Fruit fly (Drosophila melanogaster) whole organism, prepupa: ENCODE results near the gene Spn28Db.
A peak's percentile ranks its signal among the peaks of the same experiment; 100 is the strongest.

Experiments
- Blimp-1 ChIP-seq: fragments of 200-800 bp; sonication (Bioruptor generic); optimal IDR thresholded peaks from 3 replicates; lab custom pipeline; 2017; ENCODE audit warnings: missing biosample characterization, missing genetic modification characterization, mild to moderate bottlenecking, moderate library complexity, missing genetic modification reagents
- CG10631 ChIP-seq: fragments of 200-800 bp; sonication (Bioruptor generic); optimal IDR thresholded peaks from 2 replicates; lab custom pipeline; 2016; ENCODE audit warnings: missing biosample characterization, missing genetic modification characterization
- CG10669 ChIP-seq: fragments of 200-800 bp; sonication (Bioruptor generic); optimal IDR thresholded peaks from 3 replicates; lab custom pipeline; 2018; ENCODE audit warnings: missing biosample characterization, mild to moderate bottlenecking, missing genetic modification characterization, moderate library complexity
- CG11294 ChIP-seq: fragments of 200-800 bp; sonication (Bioruptor generic); IDR thresholded peaks from 2 replicates; pipeline ENCODE4 v1.3.6; 2022; ENCODE audit warnings: missing biosample characterization, missing genetic modification characterization
- CG11762 ChIP-seq: fragments of 200-800 bp; sonication (Bioruptor generic); optimal IDR thresholded peaks from 3 replicates; lab custom pipeline; 2016; ENCODE audit warnings: missing biosample characterization, missing genetic modification characterization; ENCODE audit not compliant: insufficient read depth
- CG11902 ChIP-seq: fragments of 200-800 bp; sonication (Bioruptor generic); optimal IDR thresholded peaks from 3 replicates; lab custom pipeline; 2016; ENCODE audit warnings: missing biosample characterization, missing genetic modification characterization
- CG15336 ChIP-seq: fragments of 200-800 bp; sonication (Bioruptor generic); IDR thresholded peaks from 2 replicates; pipeline ENCODE4 v1.3.6; 2022; ENCODE audit warnings: missing biosample characterization, missing genetic modification characterization
- CG1621 ChIP-seq: fragments of 200-800 bp; sonication (Bioruptor generic); optimal IDR thresholded peaks from 3 replicates; lab custom pipeline; 2018; ENCODE audit warnings: missing biosample characterization, mild to moderate bottlenecking, missing genetic modification characterization
- CG16779 ChIP-seq: fragments of 200-800 bp; sonication (Bioruptor generic); optimal IDR thresholded peaks from 3 replicates; lab custom pipeline; 2017; ENCODE audit warnings: missing biosample characterization, mild to moderate bottlenecking, missing genetic modification characterization
- CG3032 ChIP-seq: fragments of 200-800 bp; optimal IDR thresholded peaks from 2 replicates; lab custom pipeline; 2019; ENCODE audit warnings: missing biosample characterization, mild to moderate bottlenecking, missing genetic modification characterization, moderate library complexity
- CG31627 ChIP-seq: fragments of 200-800 bp; sonication (Bioruptor generic); optimal IDR thresholded peaks from 3 replicates; lab custom pipeline; 2016; ENCODE audit warnings: missing biosample characterization, missing genetic modification characterization
- CG34406 ChIP-seq: fragments of 200-800 bp; sonication (Bioruptor generic); optimal IDR thresholded peaks from 3 replicates; lab custom pipeline; 2016; ENCODE audit warnings: missing biosample characterization, missing genetic modification characterization
- CG4318 ChIP-seq: fragments of 200-800 bp; sonication (Bioruptor generic); optimal IDR thresholded peaks from 3 replicates; lab custom pipeline; 2017; ENCODE audit warnings: missing biosample characterization, mild to moderate bottlenecking, missing genetic modification characterization
- CG6163 ChIP-seq: fragments of 200-800 bp; sonication (Bioruptor generic); IDR thresholded peaks from 3 replicates; pipeline ENCODE4 v1.3.6; 2022; ENCODE audit warnings: missing biosample characterization, missing genetic modification characterization
- CG6276 ChIP-seq: fragments of 200-800 bp; sonication (Bioruptor generic); optimal IDR thresholded peaks from 2 replicates; lab custom pipeline; 2017; ENCODE audit warnings: missing biosample characterization, mild to moderate bottlenecking, missing genetic modification characterization
- CG6792 ChIP-seq: fragments of 200-800 bp; sonication (Bioruptor generic); optimal IDR thresholded peaks from 3 replicates; lab custom pipeline; 2016; ENCODE audit warnings: missing biosample characterization, missing genetic modification characterization
- CG6808 ChIP-seq: fragments of 200-800 bp; sonication (Bioruptor generic); optimal IDR thresholded peaks from 3 replicates; lab custom pipeline; 2017; ENCODE audit warnings: missing biosample characterization, missing genetic modification characterization, mild to moderate bottlenecking, moderate library complexity, missing genetic modification reagents
- CG6854 ChIP-seq: fragments of 200-800 bp; sonication (Bioruptor generic); optimal IDR thresholded peaks from 2 replicates; lab custom pipeline; 2017; ENCODE audit warnings: missing biosample characterization, mild to moderate bottlenecking, missing genetic modification characterization
- CG7368 ChIP-seq: fragments of 200-800 bp; sonication (Bioruptor generic); optimal IDR thresholded peaks from 3 replicates; lab custom pipeline; 2016; ENCODE audit warnings: missing biosample characterization, missing genetic modification characterization
- CG8119 ChIP-seq: fragments of 200-800 bp; sonication (Bioruptor generic); IDR thresholded peaks from 3 replicates; pipeline ENCODE4 v1.3.6; 2022; ENCODE audit warnings: missing biosample characterization, missing genetic modification characterization
- CG8632 ChIP-seq: fragments of 200-800 bp; sonication (Bioruptor generic); optimal IDR thresholded peaks from 3 replicates; lab custom pipeline; 2016; ENCODE audit warnings: missing biosample characterization, missing genetic modification characterization
- CG9139 ChIP-seq: fragments of 200-800 bp; sonication (Bioruptor generic); optimal IDR thresholded peaks from 3 replicates; lab custom pipeline; 2017; ENCODE audit warnings: missing biosample characterization, mild to moderate bottlenecking, missing genetic modification characterization
- Eip75B ChIP-seq: fragments of 200-800 bp; sonication (Bioruptor generic); optimal IDR thresholded peaks from 3 replicates; lab custom pipeline; 2016; ENCODE audit warnings: missing biosample characterization, missing genetic modification characterization
- Eip93F ChIP-seq: fragments of 200-800 bp; sonication (Bioruptor generic); optimal IDR thresholded peaks from 2 replicates; lab custom pipeline; 2016; ENCODE audit warnings: missing biosample characterization, mild to moderate bottlenecking, missing genetic modification characterization
- Ets21C ChIP-seq: fragments of 200-800 bp; sonication (Bioruptor generic); optimal IDR thresholded peaks from 3 replicates; lab custom pipeline; 2016; ENCODE audit warnings: missing biosample characterization, missing genetic modification characterization
- Ets96B ChIP-seq: fragments of 200-800 bp; optimal IDR thresholded peaks from 2 replicates; lab custom pipeline; 2019; ENCODE audit warnings: missing biosample characterization, mild to moderate bottlenecking, missing genetic modification characterization, moderate library complexity
- Hr38 ChIP-seq: sonication (Bioruptor generic); optimal IDR thresholded peaks from 2 replicates; lab custom pipeline; 2016; ENCODE audit warnings: missing biosample characterization, missing genetic modification characterization
- Hr39 ChIP-seq: fragments of 200-800 bp; sonication (Bioruptor generic); optimal IDR thresholded peaks from 2 replicates; lab custom pipeline; 2016; ENCODE audit warnings: missing biosample characterization, missing genetic modification characterization
- Hr4 ChIP-seq: fragments of 200-800 bp; sonication (Bioruptor generic); optimal IDR thresholded peaks from 3 replicates; lab custom pipeline; 2016; ENCODE audit warnings: missing biosample characterization, missing genetic modification characterization
- Lpt ChIP-seq: fragments of 200-800 bp; sonication (Bioruptor generic); optimal IDR thresholded peaks from 3 replicates; lab custom pipeline; 2016; ENCODE audit warnings: missing biosample characterization, missing genetic modification characterization
- OdsH ChIP-seq: fragments of 200-800 bp; sonication (Bioruptor generic); optimal IDR thresholded peaks from 3 replicates; lab custom pipeline; 2016; ENCODE audit warnings: missing biosample characterization, missing genetic modification characterization
- Smox ChIP-seq: fragments of 200-800 bp; sonication (Bioruptor generic); optimal IDR thresholded peaks from 3 replicates; lab custom pipeline; 2016; ENCODE audit warnings: missing biosample characterization, missing genetic modification characterization
- Sox102F ChIP-seq: fragments of 200-800 bp; sonication (Bioruptor generic); optimal IDR thresholded peaks from 2 replicates; lab custom pipeline; 2016; ENCODE audit warnings: missing biosample characterization, mild to moderate bottlenecking, missing genetic modification characterization
- achi ChIP-seq: fragments of 200-800 bp; sonication (Bioruptor generic); optimal IDR thresholded peaks from 3 replicates; lab custom pipeline; 2016; ENCODE audit warnings: missing biosample characterization, missing genetic modification characterization
- acj6 ChIP-seq: fragments of 200-800 bp; sonication (Bioruptor generic); optimal IDR thresholded peaks from 3 replicates; lab custom pipeline; 2016; ENCODE audit warnings: missing biosample characterization, missing genetic modification characterization
- cyc ChIP-seq: fragments of 200-800 bp; sonication (Bioruptor generic); optimal IDR thresholded peaks from 3 replicates; lab custom pipeline; 2016; ENCODE audit warnings: missing biosample characterization, missing genetic modification characterization
- dac ChIP-seq: fragments of 200-800 bp; sonication (Bioruptor generic); optimal IDR thresholded peaks from 2 replicates; lab custom pipeline; 2017; ENCODE audit warnings: missing biosample characterization, mild to moderate bottlenecking, missing genetic modification characterization
- eg ChIP-seq: fragments of 200-800 bp; sonication (Bioruptor generic); IDR thresholded peaks from 3 replicates; pipeline ENCODE4 v1.3.6; 2022; ENCODE audit warnings: missing biosample characterization, missing genetic modification characterization
- fd59A ChIP-seq: fragments of 200-800 bp; sonication (Bioruptor generic); optimal IDR thresholded peaks from 2 replicates; lab custom pipeline; 2017; ENCODE audit warnings: missing biosample characterization, mild to moderate bottlenecking, missing genetic modification characterization, missing genetic modification reagents
- fd85E ChIP-seq: fragments of 200-800 bp; sonication (Bioruptor generic); optimal IDR thresholded peaks from 3 replicates; lab custom pipeline; 2016; ENCODE audit warnings: missing biosample characterization, missing genetic modification characterization
- fkh ChIP-seq: fragments of 200-800 bp; sonication (Bioruptor generic); optimal IDR thresholded peaks from 3 replicates; lab custom pipeline; 2017; ENCODE audit warnings: missing biosample characterization, mild to moderate bottlenecking, missing genetic modification characterization, moderate library complexity
- lz ChIP-seq: fragments of 200-800 bp; sonication (Bioruptor generic); optimal IDR thresholded peaks from 3 replicates; lab custom pipeline; 2016; ENCODE audit warnings: missing biosample characterization, missing genetic modification characterization
- net ChIP-seq: fragments of 200-800 bp; sonication (Bioruptor generic); optimal IDR thresholded peaks from 3 replicates; lab custom pipeline; 2016; ENCODE audit warnings: missing biosample characterization, missing genetic modification characterization
- salr ChIP-seq, 2 experiments: fragments of 200-800 bp; sonication (Bioruptor generic); optimal IDR thresholded peaks; 3 replicates each; lab custom pipeline; 2016 to 2018; ENCODE audit warnings: missing biosample characterization in 2 of 2, missing genetic modification characterization in 2 of 2, mild to moderate bottlenecking in 1 of 2
- spab ChIP-seq: fragments of 200-800 bp; sonication (Bioruptor generic); optimal IDR thresholded peaks from 2 replicates; lab custom pipeline; 2017; ENCODE audit warnings: missing biosample characterization, mild to moderate bottlenecking, missing genetic modification characterization, missing genetic modification reagents
- ss ChIP-seq, 2 experiments: fragments of 200-800 bp; sonication (Bioruptor generic); optimal IDR thresholded peaks; 2 replicates in 1 of 2; 3 replicates in 1 of 2; lab custom pipeline; 2017 to 2018; ENCODE audit warnings: mild to moderate bottlenecking in 2 of 2, missing biosample characterization in 2 of 2, missing genetic modification characterization in 2 of 2, moderate library complexity in 1 of 2
- topi ChIP-seq: fragments of 200-800 bp; sonication (Bioruptor generic); optimal IDR thresholded peaks from 3 replicates; lab custom pipeline; 2016; ENCODE audit warnings: missing biosample characterization, missing genetic modification characterization

Spn28Db gene

DNA sequence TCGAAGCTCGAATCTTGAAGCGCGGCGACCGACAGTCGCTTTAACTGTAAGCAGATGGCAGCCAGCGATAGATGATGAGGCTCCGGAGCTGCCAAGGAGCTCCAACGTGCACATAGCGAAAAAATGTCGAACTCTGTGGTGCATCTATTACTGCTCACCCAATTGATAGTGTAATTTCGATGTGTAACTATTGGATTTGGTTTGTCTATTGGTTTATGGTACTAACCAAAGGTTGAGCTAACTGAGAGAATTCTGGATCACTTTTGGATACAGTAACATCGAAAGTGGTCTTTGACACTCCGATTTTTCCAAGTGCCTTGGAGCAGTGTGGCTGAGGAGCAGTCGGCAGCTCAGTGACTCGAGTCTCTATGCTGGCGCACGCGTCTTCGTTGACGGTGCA lies 8.1 kb upstream of the Spn28Db start (continued):
- TF ChIP-seq Smox (peak; percentile 18), acj6 (GFP tag; lab: Kevin White, UChicago) (peak; percentile 74), dac (peak; percentile 65), CG4318 (GFP tag; lab: Kevin White, UChicago) (peak; percentile 66), fd85E (peak; percentile 49), Hr39 (GFP tag; lab: Kevin White, UChicago) (peak; percentile 40), CG11762 (GFP tag; lab: Kevin White, UChicago) (peak; percentile 71), Hr38 (GFP tag; lab: Kevin White, UChicago) (no peak), Lpt (peak; percentile 66), Eip93F (GFP tag; lab: Kevin White, UChicago) (no peak), CG11294 (GFP tag; lab: Robert Waterston, UW) (peak; percentile 44; the same call in 1 of the 2 replicates), achi (GFP tag; lab: Kevin White, UChicago) (peak; percentile 76), CG8632 (GFP tag; lab: Kevin White, UChicago) (peak; percentile 42), OdsH (GFP tag; lab: Kevin White, UChicago) (peak; percentile 70), CG10631 (peak; percentile 73), Hr4 (GFP tag; lab: Kevin White, UChicago) (peak; percentile 77), CG15336 (GFP tag; lab: Robert Waterston, UW) (peak; percentile 82), eg (GFP tag; lab: Robert Waterston, UW) (peak; percentile 87), CG6276 (GFP tag; lab: Kevin White, UChicago) (peak; percentile 76), lz (peak; percentile 54), CG3032 (tag; lab: Kevin White, UChicago) (peak; percentile 85)
- TF ChIP-seq, all 60 proteins: peak for 54

DNA sequence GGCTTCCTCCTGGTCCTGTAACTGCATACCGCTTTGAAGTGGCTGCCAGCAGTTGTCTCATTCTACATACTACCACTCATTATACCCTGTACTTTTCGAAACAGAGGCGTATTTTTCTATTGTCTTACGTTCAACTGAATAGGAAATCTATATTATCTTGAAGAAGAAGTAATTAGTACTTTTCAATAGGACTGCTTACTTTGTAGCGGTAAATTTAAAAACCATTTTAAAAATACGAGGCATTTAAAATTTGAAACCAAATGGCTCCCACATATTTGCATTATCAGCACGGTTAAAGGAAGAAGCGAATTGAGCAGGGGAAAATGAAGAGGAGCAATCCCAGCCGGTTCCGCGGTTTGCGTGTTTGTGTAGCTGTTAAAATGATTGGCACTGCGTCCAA lies 6.7 kb upstream of the Spn28Db start:
- TF ChIP-seq spab (GFP tag; lab: Kevin White, UChicago) (peak; percentile 55), CG9139 (GFP tag; lab: Kevin White, UChicago) (no peak), CG10669 (GFP tag; lab: Kevin White, UChicago) (peak; percentile 63), CG1621 (tag; lab: Kevin White, UChicago) (peak; percentile 26), CG8119 (GFP tag; lab: Robert Waterston, UW) (peak; percentile 52; the same call in 2 of the 3 replicates), Hr39 (GFP tag; lab: Kevin White, UChicago) (peak; percentile 55), Eip75B (GFP tag; lab: Kevin White, UChicago) (peak; percentile 62), Lpt (no peak), Smox (peak; percentile 63), CG16779 (tag; lab: Kevin White, UChicago) (no peak), CG7368 (peak; percentile 62), ss (GFP tag; optimal IDR thresholded peaks at IDR 0.05; lab: Kevin White, UChicago) (peak in 1 of 2 experiments; percentile 68), CG3032 (tag; lab: Kevin White, UChicago) (peak; percentile 43), Hr38 (GFP tag; lab: Kevin White, UChicago) (no peak), CG31627 (GFP tag; lab: Kevin White, UChicago) (peak; percentile 53), CG34406 (GFP tag; lab: Kevin White, UChicago) (peak; percentile 34), fkh (GFP tag; lab: Kevin White, UChicago) (no peak), Blimp-1 (GFP tag; lab: Kevin White, UChicago) (no peak), Sox102F (peak; percentile 58), CG6792 (GFP tag; lab: Kevin White, UChicago) (peak; percentile 41), achi (GFP tag; lab: Kevin White, UChicago) (peak; percentile 56), Ets96B (peak; percentile 80), CG6854 (GFP tag; lab: Kevin White, UChicago) (no peak), Ets21C (GFP tag; lab: Kevin White, UChicago) (peak; percentile 40), CG11762 (GFP tag; lab: Kevin White, UChicago) (no peak), eg (GFP tag; lab: Robert Waterston, UW) (no peak), dac (no peak), topi (GFP tag; lab: Kevin White, UChicago) (peak; percentile 67), CG6276 (GFP tag; lab: Kevin White, UChicago) (no peak), net (GFP tag; lab: Kevin White, UChicago) (no peak), CG6163 (GFP tag; lab: Robert Waterston, UW) (peak; percentile 69), CG11902 (GFP tag; lab: Kevin White, UChicago) (peak; percentile 27), cyc (GFP tag; lab: Kevin White, UChicago) (peak; percentile 56), CG6808 (peak; percentile 41), salr (GFP tag; optimal IDR thresholded peaks at IDR 0.05; lab: Kevin White, UChicago) (peak in 1 of 2 experiments; percentile 53), CG10631 (peak; percentile 69), acj6 (GFP tag; lab: Kevin White, UChicago) (peak; percentile 54), fd59A (GFP tag; lab: Kevin White, UChicago) (no peak), OdsH (GFP tag; lab: Kevin White, UChicago) (peak; percentile 50), CG8632 (GFP tag; lab: Kevin White, UChicago) (peak; percentile 43), Eip93F (GFP tag; lab: Kevin White, UChicago) (no peak), CG15336 (GFP tag; lab: Robert Waterston, UW) (peak; percentile 59; the same call in 1 of the 2 replicates)
